Fruit fly (Drosophila melanogaster) whole organism, embryonic: ENCODE data around the gene CG34148.

Experiments used
- CG1024 ChIP-seq: fragments of 200-800 bp; sonication (Bioruptor generic); IDR thresholded peaks from 2 replicates; pipeline ENCODE4 v1.3.6; 2022; ENCODE audit warnings: missing biosample characterization, missing genetic modification characterization
- CG10267 ChIP-seq: fragments of 200-800 bp; sonication (Bioruptor generic); optimal IDR thresholded peaks from 2 replicates; lab custom pipeline; 2018; ENCODE audit warnings: missing biosample characterization, mild to moderate bottlenecking, missing genetic modification characterization, moderate library complexity
- CG10565 ChIP-seq: fragments of 200-800 bp; sonication (Bioruptor generic); optimal IDR thresholded peaks from 3 replicates; lab custom pipeline; 2016; ENCODE audit warnings: missing biosample characterization, mild to moderate bottlenecking, missing genetic modification characterization
- CG11695 ChIP-seq: fragments of 200-800 bp; sonication (Bioruptor generic); IDR thresholded peaks from 3 replicates; pipeline ENCODE4 v1.3.6; 2022; ENCODE audit warnings: missing biosample characterization, missing genetic modification characterization
- CG11723 ChIP-seq: fragments of 200-800 bp; sonication (Bioruptor generic); optimal IDR thresholded peaks from 2 replicates; lab custom pipeline; 2017; ENCODE audit warnings: missing biosample characterization, mild to moderate bottlenecking, missing genetic modification characterization
- CG12942 ChIP-seq: fragments of 200-800 bp; sonication (Bioruptor generic); optimal IDR thresholded peaks from 3 replicates; lab custom pipeline; 2016; ENCODE audit warnings: missing biosample characterization, missing genetic modification characterization
- CG14860 ChIP-seq: fragments of 200-800 bp; sonication (Bioruptor generic); IDR thresholded peaks from 3 replicates; pipeline ENCODE4 v1.3.6; 2022; ENCODE audit warnings: missing biosample characterization, missing genetic modification characterization; ENCODE audit not compliant: partially characterized antibody
- CG1529 ChIP-seq: fragments of 200-800 bp; sonication (Bioruptor generic); optimal IDR thresholded peaks from 3 replicates; lab custom pipeline; 2018; ENCODE audit warnings: missing biosample characterization, missing genetic modification characterization
- CG1602 ChIP-seq: fragments of 200-800 bp; sonication (Bioruptor generic); optimal IDR thresholded peaks from 3 replicates; lab custom pipeline; 2016; ENCODE audit warnings: missing biosample characterization, missing genetic modification characterization
- CG1603 ChIP-seq: fragments of 200-800 bp; sonication (Bioruptor generic); optimal IDR thresholded peaks from 2 replicates; lab custom pipeline; 2019; ENCODE audit warnings: missing biosample characterization, mild to moderate bottlenecking, missing genetic modification characterization, moderate library complexity
- CG17568 ChIP-seq: fragments of 200-800 bp; sonication (Bioruptor generic); optimal IDR thresholded peaks from 2 replicates; lab custom pipeline; 2018; ENCODE audit warnings: missing biosample characterization, mild to moderate bottlenecking, missing genetic modification characterization, moderate library complexity
- CG2129 ChIP-seq: fragments of 200-800 bp; sonication (Bioruptor generic); IDR thresholded peaks from 2 replicates; pipeline ENCODE4 v1.3.6; 2022; ENCODE audit warnings: missing biosample characterization, missing genetic modification characterization; ENCODE audit not compliant: partially characterized antibody
- CG31388 ChIP-seq: fragments of 200-800 bp; sonication (Bioruptor generic); optimal IDR thresholded peaks from 2 replicates; lab custom pipeline; 2016; ENCODE audit warnings: missing biosample characterization, missing genetic modification characterization
- CG4328 ChIP-seq: fragments of 200-800 bp; sonication (Bioruptor generic); optimal IDR thresholded peaks from 3 replicates; lab custom pipeline; 2017; ENCODE audit warnings: missing biosample characterization, missing genetic modification reagents, missing genetic modification characterization
- CG4820 ChIP-seq: fragments of 200-800 bp; sonication (Bioruptor generic); optimal IDR thresholded peaks from 3 replicates; lab custom pipeline; 2016; ENCODE audit warnings: missing biosample characterization, missing genetic modification characterization
- CG8478 ChIP-seq: fragments of >200 bp; optimal IDR thresholded peaks from 2 replicates; lab custom pipeline; 2018
- CG9437 ChIP-seq: fragments of 200-800 bp; sonication (Bioruptor generic); optimal IDR thresholded peaks from 2 replicates; lab custom pipeline; 2018; ENCODE audit warnings: missing biosample characterization, mild to moderate bottlenecking, missing genetic modification characterization
- Dbx ChIP-seq: fragments of 200-800 bp; sonication (Bioruptor generic); IDR thresholded peaks from 3 replicates; pipeline ENCODE4 v1.3.6; 2022; ENCODE audit warnings: missing biosample characterization, missing genetic modification characterization
- Dek ChIP-seq: fragments of 200-800 bp; sonication (Bioruptor generic); optimal IDR thresholded peaks from 3 replicates; lab custom pipeline; 2019; ENCODE audit warnings: missing biosample characterization, mild to moderate bottlenecking, missing genetic modification characterization, moderate library complexity
- Doc3 ChIP-seq: fragments of 200-800 bp; sonication (Bioruptor generic); IDR thresholded peaks from 3 replicates; pipeline ENCODE4 v1.3.6; 2022; ENCODE audit warnings: missing biosample characterization, missing genetic modification characterization; ENCODE audit not compliant: partially characterized antibody
- Drgx ChIP-seq: fragments of 200-800 bp; sonication (Bioruptor generic); IDR thresholded peaks from 2 replicates; pipeline ENCODE4 v1.3.6; 2022; ENCODE audit warnings: missing biosample characterization, missing genetic modification characterization
- Eip74EF ChIP-seq, 2 experiments: fragments of 200-800 bp in 1 of 2; fragments of >200 bp in 1 of 2; sonication (Bioruptor generic) in 1 of 2; optimal IDR thresholded peaks; 2 replicates each; lab custom pipeline; 2017 to 2019; ENCODE audit warnings: missing biosample characterization in 2 of 2, missing genetic modification characterization in 2 of 2, mild to moderate bottlenecking in 1 of 2, moderate library complexity in 1 of 2
- Elba2 ChIP-seq: fragments of 200-800 bp; sonication (Bioruptor generic); optimal IDR thresholded peaks from 3 replicates; lab custom pipeline; 2016; ENCODE audit warnings: missing biosample characterization, missing genetic modification characterization
- HmgD ChIP-seq: fragments of 200-800 bp; sonication (Bioruptor generic); optimal IDR thresholded peaks from 3 replicates; lab custom pipeline; 2016; ENCODE audit warnings: missing biosample characterization, missing genetic modification characterization
- Hr78 ChIP-seq, 2 experiments: fragments of 200-800 bp in 1 of 2; fragments of >200 bp in 1 of 2; sonication (Bioruptor generic) in 1 of 2; optimal IDR thresholded peaks; 2 replicates each; lab custom pipeline; 2017 to 2019; ENCODE audit warnings: missing biosample characterization in 2 of 2, missing genetic modification characterization in 2 of 2, mild to moderate bottlenecking in 1 of 2, moderate library complexity in 1 of 2
- Hsf ChIP-seq: fragments of 200-800 bp; sonication (Bioruptor generic); optimal IDR thresholded peaks from 3 replicates; lab custom pipeline; 2016; ENCODE audit warnings: missing biosample characterization, missing genetic modification characterization
- MTF-1 ChIP-seq: fragments of 200-800 bp; sonication (Bioruptor generic); optimal IDR thresholded peaks from 2 replicates; lab custom pipeline; 2018; ENCODE audit warnings: missing biosample characterization, mild to moderate bottlenecking, missing genetic modification characterization, borderline replicate concordance
- Oli ChIP-seq: fragments of 200-800 bp; sonication (Bioruptor generic); optimal IDR thresholded peaks from 2 replicates; lab custom pipeline; 2018; ENCODE audit warnings: missing biosample characterization, mild to moderate bottlenecking, missing genetic modification characterization, moderate library complexity
- Ssrp ChIP-seq: fragments of 200-800 bp; sonication (Bioruptor generic); optimal IDR thresholded peaks from 2 replicates; lab custom pipeline; 2018; ENCODE audit warnings: missing biosample characterization, mild to moderate bottlenecking, missing genetic modification characterization, moderate library complexity
- Trl ChIP-seq, 3 experiments: fragments of >200 bp in 2 of 3; fragments of 200-800 bp in 1 of 3; sonication (Bioruptor generic) in 1 of 3; optimal IDR thresholded peaks; 2 replicates in 1 of 3; 3 replicates in 2 of 3; lab custom pipeline; 2016 to 2017; ENCODE audit warnings: missing biosample characterization in 1 of 3, missing genetic modification characterization in 1 of 3
- amos ChIP-seq: fragments of 200-800 bp; sonication (Bioruptor generic); IDR thresholded peaks from 2 replicates; pipeline ENCODE4 v1.3.6; 2022; ENCODE audit warnings: missing biosample characterization, missing genetic modification characterization; ENCODE audit not compliant: partially characterized antibody
- ato ChIP-seq: fragments of 200-800 bp; sonication (Bioruptor generic); IDR thresholded peaks from 2 replicates; pipeline ENCODE4 v1.3.6; 2022; ENCODE audit warnings: missing biosample characterization, missing genetic modification characterization; ENCODE audit not compliant: partially characterized antibody
- caup ChIP-seq: fragments of 200-800 bp; sonication (Bioruptor generic); optimal IDR thresholded peaks from 3 replicates; lab custom pipeline; 2017; ENCODE audit warnings: missing biosample characterization, mild to moderate bottlenecking, missing genetic modification characterization, moderate library complexity; ENCODE audit not compliant: severe bottlenecking
- gcm ChIP-seq: fragments of 200-800 bp; sonication (Bioruptor generic); optimal IDR thresholded peaks from 2 replicates; lab custom pipeline; 2019; ENCODE audit warnings: missing biosample characterization, mild to moderate bottlenecking, missing genetic modification characterization, moderate library complexity
- grau ChIP-seq: fragments of 200-800 bp; optimal IDR thresholded peaks from 3 replicates; lab custom pipeline; 2019; ENCODE audit warnings: missing biosample characterization, mild to moderate bottlenecking, missing genetic modification characterization, moderate library complexity
- gro ChIP-seq: fragments of 200-800 bp; sonication (Bioruptor generic); optimal IDR thresholded peaks from 2 replicates; lab custom pipeline; 2016; ENCODE audit warnings: missing biosample characterization, missing genetic modification characterization
- gsb-n ChIP-seq: fragments of 200-800 bp; sonication (Bioruptor generic); optimal IDR thresholded peaks from 3 replicates; lab custom pipeline; 2018; ENCODE audit warnings: missing biosample characterization, mild to moderate bottlenecking, missing genetic modification characterization
- gt ChIP-seq: fragments of 200-800 bp; sonication (Bioruptor generic); IDR thresholded peaks from 2 replicates; pipeline ENCODE4 v1.3.6; 2022; ENCODE audit warnings: missing biosample characterization, missing genetic modification characterization
- jing ChIP-seq: fragments of 200-800 bp; sonication (Bioruptor generic); optimal IDR thresholded peaks from 2 replicates; lab custom pipeline; 2018; ENCODE audit warnings: missing biosample characterization, mild to moderate bottlenecking, missing genetic modification characterization
- lola ChIP-seq, 3 experiments: fragments of >200 bp in 2 of 3; fragments of 200-800 bp in 1 of 3; sonication (Bioruptor generic) in 1 of 3; optimal IDR thresholded peaks; 2 replicates each; lab custom pipeline; 2017 to 2019; ENCODE audit warnings: missing biosample characterization in 3 of 3, missing genetic modification characterization in 3 of 3, mild to moderate bottlenecking in 1 of 3, moderate library complexity in 1 of 3
- pb ChIP-seq: fragments of 200-800 bp; sonication (Bioruptor generic); optimal IDR thresholded peaks from 3 replicates; lab custom pipeline; 2016; ENCODE audit warnings: missing biosample characterization, missing genetic modification characterization
- peb ChIP-seq: fragments of 200-800 bp; sonication (Bioruptor generic); IDR thresholded peaks from 2 replicates; pipeline ENCODE4 v1.3.6; 2022; ENCODE audit warnings: missing biosample characterization, missing genetic modification characterization
- repo ChIP-seq: fragments of 200-800 bp; sonication (Bioruptor generic); optimal IDR thresholded peaks from 2 replicates; lab custom pipeline; 2016; ENCODE audit warnings: missing biosample characterization, missing genetic modification characterization
- sens-2 ChIP-seq: fragments of 200-800 bp; sonication (Bioruptor generic); IDR thresholded peaks from 2 replicates; pipeline ENCODE4 v1.3.6; 2022; ENCODE audit warnings: missing biosample characterization, missing genetic modification characterization
- sob ChIP-seq: fragments of 200-800 bp; sonication (Bioruptor generic); IDR thresholded peaks from 2 replicates; pipeline ENCODE4 v1.3.6; 2022; ENCODE audit warnings: missing biosample characterization, missing genetic modification characterization
- tin ChIP-seq: fragments of 200-800 bp; sonication (Bioruptor generic); optimal IDR thresholded peaks from 3 replicates; lab custom pipeline; 2016; ENCODE audit warnings: missing biosample characterization, missing genetic modification characterization
- wdn ChIP-seq: fragments of 200-800 bp; sonication (Bioruptor generic); IDR thresholded peaks from 2 replicates; pipeline ENCODE4 v1.3.6; 2022; ENCODE audit warnings: missing biosample characterization, missing genetic modification characterization
- yki ChIP-seq: fragments of >200 bp; optimal IDR thresholded peaks from 3 replicates; lab custom pipeline; 2018
- z ChIP-seq: fragments of 200-800 bp; sonication (Bioruptor generic); IDR thresholded peaks from 3 replicates; pipeline ENCODE4 v1.3.6; 2022; ENCODE audit warnings: missing biosample characterization, missing genetic modification characterization

The CG34148 gene

dm6 chr3R:21852579-21853233 is 25.8 kb downstream of the CG34148 start (continued):
- TF ChIP-seq Eip74EF (GFP tag; optimal IDR thresholded peaks at IDR 0.05; lab: Kevin White, UChicago) (peak in 1 of 2 experiments; percentile 9), gsb-n (no peak), CG4328 (GFP tag; lab: Kevin White, UChicago) (no peak), Drgx (no peak), pb (GFP tag; lab: Kevin White, UChicago) (no peak), amos (GFP tag; lab: Robert Waterston, UW) (no peak), Hsf (GFP tag; lab: Kevin White, UChicago) (no peak), Elba2 (GFP tag; lab: Kevin White, UChicago) (no peak), CG4820 (no peak), CG12942 (no peak), yki (lab: Kevin White, UChicago) (no peak), gcm (GFP tag; lab: Kevin White, UChicago) (no peak), wdn (GFP tag; lab: Robert Waterston, UW) (no peak), CG9437 (GFP tag; lab: Kevin White, UChicago) (peak; percentile 30), CG11695 (GFP tag; lab: Robert Waterston, UW) (peak; percentile 56; the same call in 1 of the 3 replicates), Doc3 (GFP tag; lab: Robert Waterston, UW) (no peak), gro (GFP tag; lab: Kevin White, UChicago) (no peak), Trl (optimal IDR thresholded peaks at IDR 0.05; lab: Kevin White, UChicago) (no peak), Trl (GFP tag; optimal IDR thresholded peaks at IDR 0.05; lab: Kevin White, UChicago) (peak; percentile 30), gt (GFP tag; lab: Robert Waterston, UW) (no peak), CG31388 (no peak), CG10267 (tag; lab: Kevin White, UChicago) (peak; percentile 6), grau (tag; lab: Kevin White, UChicago) (peak; percentile 39), ato (no peak), repo (no peak), CG11723 (GFP tag; lab: Kevin White, UChicago) (no peak), Dbx (GFP tag; lab: Robert Waterston, UW) (no peak), CG17568 (GFP tag; lab: Kevin White, UChicago) (peak; percentile 11), CG1529 (GFP tag; lab: Kevin White, UChicago) (no peak), peb (GFP tag; lab: Robert Waterston, UW) (no peak), caup (GFP tag; lab: Kevin White, UChicago) (no peak), CG1603 (no peak), Hr78 (GFP tag; optimal IDR thresholded peaks at IDR 0.05; lab: Kevin White, UChicago) (no peak), CG2129 (GFP tag; lab: Robert Waterston, UW) (no peak), CG10565 (no peak), sob (GFP tag; lab: Robert Waterston, UW) (no peak), HmgD (GFP tag; lab: Kevin White, UChicago) (no peak), lola (GFP tag; optimal IDR thresholded peaks at IDR 0.05; lab: Kevin White, UChicago) (no peak), tin (no peak), CG1602 (GFP tag; lab: Kevin White, UChicago) (no peak), Ssrp (peak; percentile 3), CG8478 (lab: Kevin White, UChicago) (no peak), MTF-1 (GFP tag; lab: Kevin White, UChicago) (no peak), CG1024 (GFP tag; lab: Robert Waterston, UW) (no peak), sens-2 (GFP tag; lab: Robert Waterston, UW) (no peak), Oli (tag; lab: Kevin White, UChicago) (no peak), Dek (tag; lab: Kevin White, UChicago) (peak; percentile 32), CG14860 (GFP tag; lab: Robert Waterston, UW) (no peak), jing (GFP tag; lab: Kevin White, UChicago) (no peak), z (GFP tag; lab: Robert Waterston, UW) (0 out of 3 replicates have a peak, but pooled peaks have one; percentile 26)
